Worm (Caenorhabditis elegans) whole organism, L2 larva: Measurements from ENCODE around the gene srh-287.

Experiments
- C34F6.9 ChIP-seq: fragments of 150-350 bp; optimal IDR thresholded peaks from 2 replicates; lab custom pipeline; 2014; ENCODE audit warnings: missing biosample characterization, missing genetic modification characterization
- R02D3.7 ChIP-seq: fragments of 150-350 bp; optimal IDR thresholded peaks from 2 replicates; lab custom pipeline; 2014; ENCODE audit warnings: missing biosample characterization, missing genetic modification characterization
- Y55F3AM.14 ChIP-seq: fragments of 200-800 bp; sonication (Bioruptor generic); optimal IDR thresholded peaks from 2 replicates; lab custom pipeline; 2018; ENCODE audit warnings: mild to moderate bottlenecking, missing genetic modification characterization, missing compliant biosample characterization
- ZK546.5 ChIP-seq: sonication (generic microtip); optimal IDR thresholded peaks from 2 replicates; lab custom pipeline; 2017; ENCODE audit warnings: missing biosample characterization, missing genetic modification characterization
- alr-1 ChIP-seq: fragments of 150-350 bp; optimal IDR thresholded peaks from 2 replicates; lab custom pipeline; 2014; ENCODE audit warnings: missing biosample characterization, missing genetic modification characterization
- blmp-1 ChIP-seq: sonication (generic microtip); optimal IDR thresholded peaks from 2 replicates; lab custom pipeline; 2017; ENCODE audit warnings: missing genetic modification characterization, mild to moderate bottlenecking, missing compliant biosample characterization, antibody characterized with exemption, moderate library complexity; ENCODE audit not compliant: insufficient read depth
- ceh-16 ChIP-seq: fragments of 150-350 bp; optimal IDR thresholded peaks from 2 replicates; lab custom pipeline; 2014; ENCODE audit warnings: missing biosample characterization, missing genetic modification characterization
- ceh-82 ChIP-seq: fragments of 150-350 bp; optimal IDR thresholded peaks from 2 replicates; lab custom pipeline; 2014; ENCODE audit warnings: missing biosample characterization, missing genetic modification characterization
- egl-27 ChIP-seq: sonication (generic microtip); optimal IDR thresholded peaks from 3 replicates; lab custom pipeline; 2017; ENCODE audit warnings: missing biosample characterization, missing genetic modification reagents, missing genetic modification characterization
- elt-1 ChIP-seq: fragments of 150-350 bp; optimal IDR thresholded peaks from 2 replicates; lab custom pipeline; 2014; ENCODE audit warnings: missing biosample characterization, missing genetic modification characterization
- fos-1 ChIP-seq: fragments of 150-350 bp; optimal IDR thresholded peaks from 2 replicates; lab custom pipeline; 2014; ENCODE audit warnings: missing biosample characterization, missing genetic modification characterization
- lin-11 ChIP-seq: fragments of 150-350 bp; sonication (generic microtip); optimal IDR thresholded peaks from 2 replicates; lab custom pipeline; 2014; ENCODE audit warnings: missing biosample characterization, missing genetic modification characterization, inconsistent platforms, mixed read lengths
- lin-13 ChIP-seq: fragments of 150-350 bp; optimal IDR thresholded peaks from 2 replicates; lab custom pipeline; 2014; ENCODE audit warnings: missing biosample characterization, missing genetic modification reagents, missing genetic modification characterization
- lin-39 ChIP-seq: fragments of 150-350 bp; optimal IDR thresholded peaks from 2 replicates; lab custom pipeline; 2014; ENCODE audit warnings: missing biosample characterization, missing genetic modification reagents, missing genetic modification characterization
- mab-5 ChIP-seq: fragments of 150-350 bp; optimal IDR thresholded peaks from 2 replicates; lab custom pipeline; 2014; ENCODE audit warnings: missing biosample characterization, missing genetic modification characterization
- mdl-1 ChIP-seq, 2 experiments: fragments of 150-350 bp in 1 of 2; sonication (generic microtip) in 1 of 2; optimal IDR thresholded peaks; 2 replicates each; lab custom pipeline; 2017; ENCODE audit warnings: missing biosample characterization in 2 of 2, missing genetic modification characterization in 2 of 2
- nhr-10 ChIP-seq: sonication (generic microtip); optimal IDR thresholded peaks from 2 replicates; lab custom pipeline; 2017; ENCODE audit warnings: missing biosample characterization, missing genetic modification characterization
- nhr-11 ChIP-seq: fragments of 150-350 bp; optimal IDR thresholded peaks from 2 replicates; lab custom pipeline; 2014; ENCODE audit warnings: missing biosample characterization, missing genetic modification characterization
- nhr-12 ChIP-seq: fragments of 150-350 bp; optimal IDR thresholded peaks from 2 replicates; lab custom pipeline; 2014; ENCODE audit warnings: missing biosample characterization, missing genetic modification characterization
- nhr-129 ChIP-seq: fragments of 150-350 bp; optimal IDR thresholded peaks from 2 replicates; lab custom pipeline; 2014; ENCODE audit warnings: missing biosample characterization, missing genetic modification characterization
- nhr-21 ChIP-seq: fragments of 150-350 bp; optimal IDR thresholded peaks from 2 replicates; lab custom pipeline; 2014; ENCODE audit warnings: missing biosample characterization, missing genetic modification characterization
- nhr-23 ChIP-seq: fragments of 150-350 bp; optimal IDR thresholded peaks from 2 replicates; lab custom pipeline; 2014; ENCODE audit warnings: missing biosample characterization, missing genetic modification reagents, missing genetic modification characterization
- nhr-237 ChIP-seq: fragments of 150-350 bp; optimal IDR thresholded peaks from 2 replicates; lab custom pipeline; 2014; ENCODE audit warnings: missing biosample characterization, missing genetic modification characterization
- nhr-25 ChIP-seq: fragments of 150-350 bp; sonication (generic microtip); optimal IDR thresholded peaks from 3 replicates; lab custom pipeline; 2014; ENCODE audit warnings: missing biosample characterization, missing genetic modification characterization
- nhr-6 ChIP-seq: fragments of 150-350 bp; optimal IDR thresholded peaks from 2 replicates; lab custom pipeline; 2014; ENCODE audit warnings: missing biosample characterization, missing genetic modification characterization
- nhr-77 ChIP-seq: fragments of 150-350 bp; optimal IDR thresholded peaks from 2 replicates; lab custom pipeline; 2014; ENCODE audit warnings: missing biosample characterization, missing genetic modification characterization
- peb-1 ChIP-seq: fragments of 150-350 bp; optimal IDR thresholded peaks from 2 replicates; lab custom pipeline; 2014; ENCODE audit warnings: missing biosample characterization, missing genetic modification characterization
- sem-4 ChIP-seq: fragments of 150-350 bp; optimal IDR thresholded peaks from 2 replicates; lab custom pipeline; 2014; ENCODE audit warnings: missing biosample characterization, missing genetic modification reagents, missing genetic modification characterization
- skn-1 ChIP-seq: sonication (generic microtip); optimal IDR thresholded peaks from 2 replicates; lab custom pipeline; 2017; ENCODE audit warnings: missing biosample characterization, missing genetic modification characterization
- sma-3 ChIP-seq: sonication (generic microtip); optimal IDR thresholded peaks from 2 replicates; lab custom pipeline; 2016; ENCODE audit warnings: missing genetic modification reagents, missing genetic modification characterization, missing compliant biosample characterization
- sma-9 ChIP-seq, 2 experiments: fragments of 150-350 bp in 1 of 2; sonication (generic microtip) in 1 of 2; optimal IDR thresholded peaks; 2 replicates each; lab custom pipeline; 2014 to 2016; ENCODE audit warnings: missing genetic modification characterization in 2 of 2, mild to moderate bottlenecking in 1 of 2, missing biosample characterization in 1 of 2, missing compliant biosample characterization in 1 of 2, missing genetic modification reagents in 1 of 2, moderate library complexity in 1 of 2
- snpc-4 ChIP-seq: fragments of 150-350 bp; optimal IDR thresholded peaks from 2 replicates; lab custom pipeline; 2014; ENCODE audit warnings: missing biosample characterization, missing genetic modification characterization
- unc-62 ChIP-seq: fragments of 150-350 bp; optimal IDR thresholded peaks from 2 replicates; lab custom pipeline; 2014; ENCODE audit warnings: missing biosample characterization, missing genetic modification reagents, missing genetic modification characterization
- zag-1 ChIP-seq: fragments of 150-350 bp; optimal IDR thresholded peaks from 2 replicates; lab custom pipeline; 2014; ENCODE audit warnings: missing biosample characterization, missing genetic modification characterization
- ztf-1 ChIP-seq: fragments of 200-800 bp; sonication (Bioruptor generic); conservative IDR thresholded peaks from 2 replicates; pipeline ENCODE4 v1.3.6; 2022; ENCODE audit warnings: missing genetic modification characterization, missing compliant biosample characterization
- ztf-11 ChIP-seq: sonication (generic microtip); optimal IDR thresholded peaks from 2 replicates; lab custom pipeline; 2017; ENCODE audit warnings: missing biosample characterization, missing genetic modification characterization

srh-287 gene

ce11 chrV:17802519-17802918 is 1.9 kb downstream of the srh-287 start, which contains the start of the genes Y94A7B.11 and srh-292:
Gene Y94A7B.11, minus strand, starts transcription at chrV:17802619.
Gene srh-292, plus strand, starts transcription at chrV:17802769.
- TF ChIP-seq zag-1 (tag; lab: Kevin White, UChicago) (no peak), lin-11 (tag; lab: Kevin White, UChicago) (no peak), ceh-16 (tag; lab: Kevin White, UChicago) (no peak), sem-4 (tag; lab: Kevin White, UChicago) (no peak), lin-13 (no peak), nhr-129 (no peak), peb-1 (tag; lab: Kevin White, UChicago) (no peak), nhr-11 (tag; lab: Kevin White, UChicago) (no peak), C34F6.9 (tag; lab: Kevin White, UChicago) (no peak), nhr-21 (no peak), sma-9 (GFP tag; optimal IDR thresholded peaks at IDR 0.05; lab: Kevin White, UChicago) (no peak), sma-9 (tag; optimal IDR thresholded peaks at IDR 0.05; lab: Kevin White, UChicago) (no peak), Y55F3AM.14 (GFP tag; lab: Kevin White, UChicago) (no peak), elt-1 (tag; lab: Kevin White, UChicago) (no peak), egl-27 (tag; lab: Kevin White, UChicago) (no peak), alr-1 (no peak), nhr-77 (tag; lab: Kevin White, UChicago) (no peak), blmp-1 (tag; lab: Kevin White, UChicago) (no peak)
- TF ChIP-seq, all 48 proteins: peak for 0

DNA sequence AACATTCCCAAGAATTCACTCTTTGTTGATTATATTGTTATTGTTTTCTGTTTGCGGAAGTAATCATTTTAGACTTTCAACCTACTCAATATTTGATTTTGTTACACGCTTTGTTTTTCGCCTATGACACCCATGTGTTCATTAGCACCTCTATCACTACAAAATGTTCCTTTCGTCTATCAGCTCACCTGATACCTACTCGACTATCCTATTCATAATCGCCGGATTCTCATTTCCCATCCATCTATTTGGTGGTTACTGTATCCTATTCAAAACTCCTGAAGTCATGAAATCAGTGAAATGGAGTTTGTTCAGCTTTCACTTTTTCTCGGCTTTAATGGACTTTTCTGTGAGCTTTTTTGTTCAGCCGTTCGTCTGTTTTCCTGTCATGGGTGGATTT is 4.7 kb downstream of the srh-287 start, which contains the start of gene srh-291:
srh-291 (plus strand) TSS at position 301 of the 400 bp plus-strand sequence.
- TF ChIP-seq blmp-1 (tag; lab: Kevin White, UChicago) (no peak), R02D3.7 (tag; lab: Kevin White, UChicago) (no peak)

DNA sequence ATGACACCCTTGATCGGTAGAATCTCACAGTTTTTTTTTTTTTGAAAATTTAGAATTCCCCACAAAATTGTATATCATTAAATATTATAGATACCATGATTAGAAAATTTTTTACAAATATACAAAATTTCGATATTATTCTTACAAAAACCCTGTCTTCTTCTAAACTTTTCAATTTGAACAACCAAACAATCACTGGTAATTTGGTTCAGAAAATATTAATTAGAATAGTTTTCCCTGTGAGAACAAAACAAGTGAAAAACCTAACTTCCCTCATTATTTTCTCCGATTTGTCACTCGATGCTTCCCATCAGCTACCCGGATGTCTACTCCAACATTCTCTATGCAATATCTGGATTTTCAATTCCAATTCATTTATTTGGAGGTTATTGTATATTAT is 9.4 kb downstream of the srh-287 start, which contains the start of gene srh-296:
srh-296 (plus strand) TSS at position 301 of the 400 bp plus-strand sequence.
- no peak for TF ChIP-seq elt-1 (tag; lab: Kevin White, UChicago)
- TF ChIP-seq lin-13 = no peak
- TF ChIP-seq C34F6.9 (tag; lab: Kevin White, UChicago) = no peak
- TF ChIP-seq, all 48 proteins: peak for 0

DNA sequence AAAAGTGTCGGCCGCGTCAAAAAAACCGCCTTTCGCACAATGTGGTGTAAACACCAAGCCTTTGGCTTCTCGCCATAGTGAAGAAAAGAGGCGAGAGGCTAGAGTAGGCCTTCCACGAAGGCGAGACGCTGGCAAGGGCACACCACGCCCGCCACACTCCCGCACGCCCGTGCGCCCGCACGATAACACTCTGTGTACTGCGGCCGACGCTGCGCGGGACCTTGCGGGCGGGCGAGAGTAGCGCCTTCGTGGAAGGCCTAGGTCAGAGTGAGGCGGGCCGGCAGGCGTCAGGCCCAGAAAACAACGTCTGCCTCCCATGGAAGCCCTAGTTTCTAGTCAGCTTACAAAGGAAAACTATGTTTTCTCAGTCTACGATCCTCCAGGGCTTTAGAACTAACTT is 11.5 kb downstream of the srh-287 start:
- TF ChIP-seq fos-1 (tag; lab: Kevin White, UChicago) = no peak
- no peak for TF ChIP-seq mdl-1 (tag; optimal IDR thresholded peaks at IDR 0.05; lab: Kevin White, UChicago)
- TF ChIP-seq nhr-25 (tag; lab: Kevin White, UChicago) = no peak
- TF ChIP-seq ztf-1 (GFP tag; lab: Robert Waterston, UW) = no peak
- TF ChIP-seq sma-3 = no peak

DNA sequence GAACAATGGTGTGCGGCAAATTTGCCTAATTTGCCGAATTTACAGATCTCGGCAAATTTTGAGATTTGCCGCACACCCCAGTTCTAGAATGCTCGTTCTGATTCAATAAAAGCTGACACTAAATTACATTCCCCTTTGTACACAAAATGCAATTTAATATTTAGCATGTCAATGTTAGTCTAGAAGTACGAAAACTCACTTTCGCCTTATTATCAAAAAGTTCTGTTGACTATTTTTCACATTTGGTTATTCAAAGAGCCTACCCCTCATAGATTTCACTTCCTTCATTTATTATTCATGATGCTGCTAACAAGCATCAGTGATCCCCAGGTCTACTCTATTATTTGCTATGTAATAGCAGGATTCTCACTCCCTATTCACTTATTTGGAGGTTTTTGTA is 17.9 kb downstream of the srh-287 start, which contains the start of gene srh-298:
srh-298 (plus strand) TSS at position 301 of the 400 bp plus-strand sequence.
- no peak for TF ChIP-seq lin-39 (tag; lab: Kevin White, UChicago)
- TF ChIP-seq ZK546.5 = no peak
- TF ChIP-seq ztf-1 (GFP tag; lab: Robert Waterston, UW) = no peak
- TF ChIP-seq elt-1 (tag; lab: Kevin White, UChicago) = no peak
- no peak for TF ChIP-seq sem-4 (tag; lab: Kevin White, UChicago)
- no peak for TF ChIP-seq nhr-11 (tag; lab: Kevin White, UChicago)
- TF ChIP-seq C34F6.9 (tag; lab: Kevin White, UChicago) = no peak
- no peak for TF ChIP-seq mab-5 (tag; lab: Kevin White, UChicago)

ce11 chrV:17819704-17820103 is 19.1 kb downstream of the srh-287 start:
- TF ChIP-seq nhr-6 (tag; lab: Kevin White, UChicago) = no peak
- TF ChIP-seq lin-13 = no peak
- TF ChIP-seq Y55F3AM.14 (GFP tag; lab: Kevin White, UChicago) = no peak
- TF ChIP-seq nhr-237 = no peak
- TF ChIP-seq skn-1 (tag; lab: Kevin White, UChicago) = no peak
- TF ChIP-seq zag-1 (tag; lab: Kevin White, UChicago) = no peak
- no peak for TF ChIP-seq sem-4 (tag; lab: Kevin White, UChicago)
- TF ChIP-seq nhr-23 (tag; lab: Kevin White, UChicago) = no peak
- TF ChIP-seq sma-3 = no peak
- no peak for TF ChIP-seq ztf-11 (tag; lab: Kevin White, UChicago)
- no peak for TF ChIP-seq ceh-82
- no peak for TF ChIP-seq nhr-12 (tag; lab: Kevin White, UChicago)
- no peak for TF ChIP-seq nhr-10 (tag; lab: Kevin White, UChicago)
- no peak for TF ChIP-seq R02D3.7 (tag; lab: Kevin White, UChicago)
- TF ChIP-seq egl-27 (tag; lab: Kevin White, UChicago) = no peak
- TF ChIP-seq mab-5 (tag; lab: Kevin White, UChicago) = no peak
- no peak for TF ChIP-seq snpc-4 (tag; lab: Kevin White, UChicago)
- no peak for TF ChIP-seq unc-62 (GFP tag; lab: Kevin White, UChicago)
